Fruit fly (Drosophila melanogaster) whole organism, embryonic: ENCODE measurements around the gene Dif.

Experiments
- Atf3 ChIP-seq: fragments of 200-800 bp; sonication (Bioruptor generic); optimal IDR thresholded peaks from 3 replicates; lab custom pipeline; 2016; ENCODE audit warnings: missing biosample characterization, missing genetic modification characterization
- BtbVII ChIP-seq: fragments of 200-800 bp; sonication (Bioruptor generic); optimal IDR thresholded peaks from 3 replicates; lab custom pipeline; 2017; ENCODE audit warnings: missing biosample characterization, mild to moderate bottlenecking, missing genetic modification characterization
- Bteb2 ChIP-seq: fragments of 200-800 bp; sonication (Bioruptor generic); optimal IDR thresholded peaks from 2 replicates; lab custom pipeline; 2016; ENCODE audit warnings: missing biosample characterization, missing genetic modification characterization
- CG10565 ChIP-seq: fragments of 200-800 bp; sonication (Bioruptor generic); optimal IDR thresholded peaks from 3 replicates; lab custom pipeline; 2016; ENCODE audit warnings: missing biosample characterization, mild to moderate bottlenecking, missing genetic modification characterization
- CG11085 ChIP-seq: fragments of 200-800 bp; sonication (Bioruptor generic); IDR thresholded peaks from 2 replicates; pipeline ENCODE4 v1.3.6; 2022; ENCODE audit warnings: missing biosample characterization, missing genetic modification characterization
- CG11456 ChIP-seq: fragments of 200-800 bp; sonication (Bioruptor generic); IDR thresholded peaks from 3 replicates; pipeline ENCODE4 v1.3.6; 2022; ENCODE audit warnings: missing biosample characterization, missing genetic modification characterization
- CG11560 ChIP-seq: fragments of 200-800 bp; sonication (Bioruptor generic); IDR thresholded peaks from 3 replicates; pipeline ENCODE4 v1.3.6; 2022; ENCODE audit warnings: missing biosample characterization, missing genetic modification characterization
- CG12659 ChIP-seq: fragments of 200-800 bp; sonication (Bioruptor generic); optimal IDR thresholded peaks from 3 replicates; lab custom pipeline; 2017; ENCODE audit warnings: mild to moderate bottlenecking, missing biosample characterization, missing genetic modification reagents, missing genetic modification characterization
- CG13894 ChIP-seq: fragments of 200-800 bp; sonication (Bioruptor generic); optimal IDR thresholded peaks from 3 replicates; lab custom pipeline; 2018; ENCODE audit warnings: missing biosample characterization, mild to moderate bottlenecking, missing genetic modification characterization, moderate library complexity
- CG14441 ChIP-seq: fragments of 200-800 bp; sonication (Bioruptor generic); IDR thresholded peaks from 2 replicates; pipeline ENCODE4 v1.3.6; 2022; ENCODE audit warnings: missing biosample characterization, missing genetic modification characterization
- CG14710 ChIP-seq: fragments of 200-800 bp; sonication (Bioruptor generic); optimal IDR thresholded peaks from 3 replicates; lab custom pipeline; 2019; ENCODE audit warnings: missing biosample characterization, mild to moderate bottlenecking, missing genetic modification characterization, moderate library complexity
- CG15011 ChIP-seq: fragments of 200-800 bp; sonication (Bioruptor generic); optimal IDR thresholded peaks from 3 replicates; lab custom pipeline; 2018; ENCODE audit warnings: missing biosample characterization, mild to moderate bottlenecking, missing genetic modification characterization
- CG16779 ChIP-seq: fragments of 200-800 bp; sonication (Bioruptor generic); IDR thresholded peaks from 2 replicates; pipeline ENCODE4 v1.3.6; 2022; ENCODE audit warnings: missing biosample characterization, missing genetic modification characterization
- CG18011 ChIP-seq: fragments of 200-800 bp; sonication (Bioruptor generic); optimal IDR thresholded peaks from 2 replicates; lab custom pipeline; 2017; ENCODE audit warnings: missing biosample characterization, missing genetic modification characterization, mild to moderate bottlenecking, moderate library complexity, missing genotype
- CG30020 ChIP-seq: fragments of 200-800 bp; optimal IDR thresholded peaks from 2 replicates; lab custom pipeline; 2019; ENCODE audit warnings: missing biosample characterization, mild to moderate bottlenecking, missing genetic modification characterization, moderate library complexity
- CG32532 ChIP-seq: fragments of 200-800 bp; sonication (Bioruptor generic); IDR thresholded peaks from 2 replicates; pipeline ENCODE4 v1.3.6; 2022; ENCODE audit warnings: missing biosample characterization, missing genetic modification characterization
- CG32767 ChIP-seq: fragments of 200-800 bp; sonication (Bioruptor generic); IDR thresholded peaks from 2 replicates; pipeline ENCODE4 v1.3.6; 2022; ENCODE audit warnings: missing biosample characterization, missing genetic modification characterization
- CG34422 ChIP-seq: fragments of 200-800 bp; sonication (Bioruptor generic); IDR thresholded peaks from 3 replicates; pipeline ENCODE4 v1.3.6; 2022; ENCODE audit warnings: missing biosample characterization, missing genetic modification characterization
- CG6272 ChIP-seq: fragments of 200-800 bp; sonication (Bioruptor generic); IDR thresholded peaks from 2 replicates; pipeline ENCODE4 v1.3.6; 2022; ENCODE audit warnings: missing biosample characterization, missing genetic modification characterization
- CG6689 ChIP-seq: fragments of 200-800 bp; sonication (Bioruptor generic); IDR thresholded peaks from 2 replicates; pipeline ENCODE4 v1.3.6; 2022; ENCODE audit warnings: missing biosample characterization, missing genetic modification characterization
- CG7839 ChIP-seq: fragments of 200-800 bp; sonication (Bioruptor generic); optimal IDR thresholded peaks from 3 replicates; lab custom pipeline; 2018; ENCODE audit warnings: missing biosample characterization, mild to moderate bottlenecking, missing genetic modification characterization, moderate library complexity
- CG7928 ChIP-seq: fragments of 200-800 bp; sonication (Bioruptor generic); optimal IDR thresholded peaks from 2 replicates; lab custom pipeline; 2017; ENCODE audit warnings: missing biosample characterization, mild to moderate bottlenecking, missing genetic modification characterization
- CG8089 ChIP-seq: fragments of 200-800 bp; sonication (Bioruptor generic); optimal IDR thresholded peaks from 3 replicates; lab custom pipeline; 2016; ENCODE audit warnings: missing biosample characterization, missing genetic modification characterization
- CG8281 ChIP-seq: fragments of 200-800 bp; sonication (Bioruptor generic); optimal IDR thresholded peaks from 2 replicates; lab custom pipeline; 2018; ENCODE audit warnings: missing biosample characterization, mild to moderate bottlenecking, missing genetic modification characterization, moderate library complexity
- CG8359 ChIP-seq: fragments of 200-800 bp; sonication (Bioruptor generic); optimal IDR thresholded peaks from 2 replicates; lab custom pipeline; 2017; ENCODE audit warnings: missing biosample characterization, mild to moderate bottlenecking, missing genetic modification characterization, borderline replicate concordance
- CG9797 ChIP-seq: fragments of 200-800 bp; sonication (Bioruptor generic); optimal IDR thresholded peaks from 3 replicates; lab custom pipeline; 2018; ENCODE audit warnings: missing biosample characterization, mild to moderate bottlenecking, missing genetic modification characterization
- CG9932 ChIP-seq: fragments of 200-800 bp; sonication (Bioruptor generic); IDR thresholded peaks from 2 replicates; pipeline ENCODE4 v1.3.6; 2022; ENCODE audit warnings: missing biosample characterization, missing genetic modification characterization
- Dbx ChIP-seq: fragments of 200-800 bp; sonication (Bioruptor generic); IDR thresholded peaks from 3 replicates; pipeline ENCODE4 v1.3.6; 2022; ENCODE audit warnings: missing biosample characterization, missing genetic modification characterization
- Doc2 ChIP-seq: fragments of 200-800 bp; sonication (Bioruptor generic); IDR thresholded peaks from 2 replicates; pipeline ENCODE4 v1.3.6; 2022; ENCODE audit warnings: missing biosample characterization, missing genetic modification characterization
- HLH3B ChIP-seq: fragments of 200-800 bp; sonication (Bioruptor generic); IDR thresholded peaks from 2 replicates; pipeline ENCODE4 v1.3.6; 2022; ENCODE audit warnings: missing biosample characterization, missing genetic modification characterization
- Hr39 ChIP-seq: fragments of >200 bp; optimal IDR thresholded peaks from 2 replicates; lab custom pipeline; 2017
- Meics ChIP-seq: fragments of 200-800 bp; sonication (Bioruptor generic); optimal IDR thresholded peaks from 2 replicates; lab custom pipeline; 2017; ENCODE audit warnings: missing biosample characterization, mild to moderate bottlenecking, missing genetic modification characterization
- NC2β ChIP-seq: fragments of 200-800 bp; sonication (Bioruptor generic); optimal IDR thresholded peaks from 2 replicates; lab custom pipeline; 2016; ENCODE audit warnings: missing biosample characterization, missing genetic modification characterization
- Oli ChIP-seq: fragments of 200-800 bp; sonication (Bioruptor generic); optimal IDR thresholded peaks from 2 replicates; lab custom pipeline; 2018; ENCODE audit warnings: missing biosample characterization, mild to moderate bottlenecking, missing genetic modification characterization, moderate library complexity
- Ravus ChIP-seq: fragments of 200-800 bp; sonication (Bioruptor generic); IDR thresholded peaks from 2 replicates; pipeline ENCODE4 v1.3.6; 2022; ENCODE audit warnings: missing biosample characterization, missing genetic modification characterization
- Taf1 ChIP-seq: fragments of 200-800 bp; sonication (Bioruptor generic); IDR thresholded peaks from 2 replicates; pipeline ENCODE4 v1.3.6; 2022; ENCODE audit warnings: missing biosample characterization, missing genetic modification characterization
- al ChIP-seq: fragments of 200-800 bp; sonication (Bioruptor generic); IDR thresholded peaks from 2 replicates; pipeline ENCODE4 v1.3.6; 2022; ENCODE audit warnings: missing biosample characterization, missing genetic modification characterization
- amos ChIP-seq: fragments of 200-800 bp; sonication (Bioruptor generic); IDR thresholded peaks from 2 replicates; pipeline ENCODE4 v1.3.6; 2022; ENCODE audit warnings: missing biosample characterization, missing genetic modification characterization; ENCODE audit not compliant: partially characterized antibody
- bbx ChIP-seq: fragments of 200-800 bp; sonication (Bioruptor generic); IDR thresholded peaks from 2 replicates; pipeline ENCODE4 v1.3.6; 2022; ENCODE audit warnings: missing biosample characterization, missing genetic modification characterization; ENCODE audit not compliant: partially characterized antibody
- bsh ChIP-seq, 2 experiments: fragments of 200-800 bp; sonication (Bioruptor generic); optimal IDR thresholded peaks; 2 replicates each; lab custom pipeline; 2017 to 2018; ENCODE audit warnings: mild to moderate bottlenecking in 2 of 2, missing biosample characterization in 2 of 2, missing genetic modification characterization in 2 of 2, moderate library complexity in 1 of 2
- croc ChIP-seq: fragments of 200-800 bp; sonication (Bioruptor generic); conservative IDR thresholded peaks from 3 replicates; pipeline ENCODE4 v1.3.6; 2022; ENCODE audit warnings: missing biosample characterization, missing genetic modification characterization
- grau ChIP-seq: fragments of 200-800 bp; optimal IDR thresholded peaks from 3 replicates; lab custom pipeline; 2019; ENCODE audit warnings: missing biosample characterization, mild to moderate bottlenecking, missing genetic modification characterization, moderate library complexity
- h ChIP-seq: fragments of >200 bp; optimal IDR thresholded peaks from 2 replicates; lab custom pipeline; 2017
- ken ChIP-seq: fragments of 200-800 bp; sonication (Bioruptor generic); IDR thresholded peaks from 3 replicates; pipeline ENCODE4 v1.3.6; 2022; ENCODE audit warnings: missing biosample characterization, missing genetic modification characterization
- pb ChIP-seq: fragments of 200-800 bp; sonication (Bioruptor generic); optimal IDR thresholded peaks from 3 replicates; lab custom pipeline; 2016; ENCODE audit warnings: missing biosample characterization, missing genetic modification characterization
- prd ChIP-seq, 3 experiments: fragments of >200 bp in 2 of 3; fragments of 200-800 bp in 1 of 3; sonication (Bioruptor generic) in 1 of 3; optimal IDR thresholded peaks in 2 of 3; IDR thresholded peaks in 1 of 3; 2 replicates in 2 of 3; 3 replicates in 1 of 3; pipeline versions ENCODE4 v1.3.6 to Lab custom; 2017 to 2022; ENCODE audit warnings: missing biosample characterization in 1 of 3, missing genetic modification characterization in 1 of 3
- pzg ChIP-seq: fragments of 200-800 bp; sonication (Bioruptor generic); optimal IDR thresholded peaks from 3 replicates; lab custom pipeline; 2018; ENCODE audit warnings: missing biosample characterization, mild to moderate bottlenecking, missing genetic modification characterization, moderate library complexity
- stc ChIP-seq: fragments of 200-800 bp; sonication (Bioruptor generic); IDR thresholded peaks from 2 replicates; pipeline ENCODE4 v1.3.6; 2022; ENCODE audit warnings: missing biosample characterization, missing genetic modification characterization
- ttk ChIP-seq: fragments of 200-800 bp; sonication (Bioruptor generic); IDR thresholded peaks from 2 replicates; pipeline ENCODE4 v2.1.2; 2022; ENCODE audit warnings: missing biosample characterization, missing genetic modification characterization
- vfl ChIP-seq: fragments of 200-800 bp; sonication (Bioruptor generic); optimal IDR thresholded peaks from 2 replicates; lab custom pipeline; 2016; ENCODE audit warnings: missing biosample characterization, missing genetic modification characterization
- vnd ChIP-seq: fragments of 200-800 bp; sonication (Bioruptor generic); IDR thresholded peaks from 3 replicates; pipeline ENCODE4 v1.3.6; 2022; ENCODE audit warnings: missing biosample characterization, missing genetic modification characterization; ENCODE audit not compliant: partially characterized antibody
- zfh2 ChIP-seq: fragments of 200-800 bp; sonication (Bioruptor generic); optimal IDR thresholded peaks from 2 replicates; lab custom pipeline; 2016; ENCODE audit warnings: missing biosample characterization, missing genetic modification characterization

Gene Dif

DNA sequence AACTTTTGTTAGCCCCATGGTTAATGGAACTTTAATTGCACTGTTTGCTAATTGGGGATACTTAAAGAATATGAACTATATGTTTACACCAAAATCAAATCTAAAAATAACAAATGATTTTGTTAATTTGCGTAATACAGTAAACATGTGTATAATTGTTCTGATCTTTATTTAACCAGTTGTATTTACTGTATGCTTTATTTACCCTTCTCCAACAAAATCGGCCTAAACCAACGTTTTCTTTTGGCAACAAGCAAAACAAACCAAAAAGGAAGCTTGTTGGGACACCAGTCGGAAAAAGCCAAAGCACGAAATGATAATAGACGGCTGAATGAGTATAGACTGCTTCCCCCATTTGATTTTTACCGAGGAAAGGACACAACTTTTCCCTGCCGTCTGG is 37.7 kb upstream of the Dif start (continued):
- peak; percentile 45 for TF ChIP-seq CG7839
- TF ChIP-seq CG8281, result no peak
- peak; percentile 2 for TF ChIP-seq pzg
- TF ChIP-seq CG30020 (tag; lab: Kevin White, UChicago), result no peak
- no peak for TF ChIP-seq CG16779
- no peak for TF ChIP-seq h (lab: Kevin White, UChicago)
- no peak for TF ChIP-seq ken (GFP tag; lab: Robert Waterston, UW)
- TF ChIP-seq CG8089, result no peak
- TF ChIP-seq CG11085 (GFP tag; lab: Robert Waterston, UW), result peak; percentile 26; the same call in 1 of the 2 replicates
- TF ChIP-seq CG34422, result peak; percentile 42; the same call in 1 of the 3 replicates
- TF ChIP-seq HLH3B (GFP tag; lab: Robert Waterston, UW), result no peak
- no peak for TF ChIP-seq CG9797 (GFP tag; lab: Kevin White, UChicago)
- no peak for TF ChIP-seq CG6272 (GFP tag; lab: Robert Waterston, UW)
- TF ChIP-seq zfh2, result peak; percentile 33
- TF ChIP-seq Oli (tag; lab: Kevin White, UChicago), result no peak
- no peak for TF ChIP-seq Doc2 (GFP tag; lab: Robert Waterston, UW)
- no peak for TF ChIP-seq CG10565 (GFP tag; lab: Kevin White, UChicago)
- peak; percentile 84 for TF ChIP-seq Meics (GFP tag; lab: Kevin White, UChicago)
- peak; percentile 75 for TF ChIP-seq Bteb2
- no peak for TF ChIP-seq prd (optimal IDR thresholded peaks at IDR 0.05; lab: Kevin White, UChicago)
- no peak for TF ChIP-seq prd (GFP tag; IDR thresholded peaks at IDR 0.05; lab: Robert Waterston, UW)
- TF ChIP-seq al (GFP tag; lab: Robert Waterston, UW), result no peak
- peak; percentile 73; the same call in 1 of the 3 replicates for TF ChIP-seq CG11456 (GFP tag; lab: Robert Waterston, UW)
- TF ChIP-seq grau (tag; lab: Kevin White, UChicago), result peak; percentile 54
- peak; percentile 83; the same call in 2 of the 3 replicates for TF ChIP-seq Dbx
- no peak for TF ChIP-seq stc (GFP tag; lab: Robert Waterston, UW)
- TF ChIP-seq CG8359 (GFP tag; lab: Kevin White, UChicago), result no peak
- no peak for TF ChIP-seq amos
- peak; percentile 57 for TF ChIP-seq CG18011 (GFP tag; lab: Kevin White, UChicago)
- TF ChIP-seq CG13894 (tag; lab: Kevin White, UChicago), result peak; percentile 79
- TF ChIP-seq CG6689, result no peak
- TF ChIP-seq CG32532 (GFP tag; lab: Robert Waterston, UW), result no peak; the same call in 1 of the 2 replicates
- no peak for TF ChIP-seq CG14710 (tag; lab: Kevin White, UChicago)
- TF ChIP-seq vfl (GFP tag; lab: Kevin White, UChicago), result no peak
- TF ChIP-seq Taf1 (GFP tag; lab: Robert Waterston, UW), result no peak
- peak; percentile 57 for TF ChIP-seq CG12659 (GFP tag; lab: Kevin White, UChicago)
- TF ChIP-seq pb (GFP tag; lab: Kevin White, UChicago), result no peak
- no peak; the same call in 2 of the 3 replicates for TF ChIP-seq CG11560 (tag; lab: Robert Waterston, UW)
- no peak for TF ChIP-seq CG14441 (GFP tag; lab: Robert Waterston, UW)
- TF ChIP-seq NC2β, result no peak
- peak; percentile 44 for TF ChIP-seq CG7928 (GFP tag; lab: Kevin White, UChicago)
- TF ChIP-seq CG15011 (GFP tag; lab: Kevin White, UChicago), result peak; percentile 78
- TF ChIP-seq CG9932 (GFP tag; lab: Robert Waterston, UW), result no peak
- peak; percentile 78 for TF ChIP-seq BtbVII (GFP tag; lab: Kevin White, UChicago)
- no peak for TF ChIP-seq bbx (GFP tag; lab: Robert Waterston, UW)
- TF ChIP-seq Atf3 (GFP tag; lab: Kevin White, UChicago), result no peak
- no peak for TF ChIP-seq CG32767
- TF ChIP-seq ttk, result no peak
- TF ChIP-seq bsh (GFP tag; optimal IDR thresholded peaks at IDR 0.05; lab: Kevin White, UChicago), result no peak
- TF ChIP-seq vnd (GFP tag; lab: Robert Waterston, UW), result no peak
- TF ChIP-seq Hr39 (lab: Kevin White, UChicago), result no peak
- TF ChIP-seq croc (GFP tag; lab: Robert Waterston, UW), result no peak
- TF ChIP-seq Ravus (GFP tag; lab: Robert Waterston, UW), result no peak
